Worm (Caenorhabditis elegans): ENCODE results near the gene his-16.

DNA sequence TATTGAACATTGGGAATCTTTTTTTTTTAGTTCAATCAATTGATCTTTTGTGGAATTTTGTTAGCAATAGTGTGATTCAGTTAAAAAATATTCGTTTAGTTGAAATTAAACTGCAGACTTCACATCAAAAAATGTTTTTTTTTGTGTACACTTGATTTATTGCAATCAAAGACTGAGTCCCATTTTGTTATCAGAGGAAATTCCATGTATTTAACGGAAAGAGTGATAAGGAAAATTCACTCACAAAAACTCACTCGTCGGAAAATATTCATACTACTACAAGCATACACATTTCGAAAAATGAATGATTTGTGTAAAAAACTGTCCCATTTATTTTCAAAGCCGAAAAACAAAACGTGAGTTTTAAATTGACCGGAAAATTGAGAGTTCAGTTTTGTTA is 46.6 kb downstream of the his-16 start, which contains the start of gene C01B9.1:
- TF ChIP-seq aly-1 (tag; optimal IDR thresholded peaks at IDR 0.05) (no peak), ama-1 (optimal IDR thresholded peaks at IDR 0.05) (no peak), tbx-11 (GFP tag; IDR thresholded peaks at IDR 0.05) (no peak), hnd-1 (tag; optimal IDR thresholded peaks at IDR 0.05) (no peak), flt-1 (GFP tag; IDR thresholded peaks at IDR 0.05) (no peak), B0310.2 (tag; optimal IDR thresholded peaks at IDR 0.05) (no peak), hmbx-1 (tag; optimal IDR thresholded peaks at IDR 0.05) (no peak)

Measured in whole organism, early embryonic.